Worm (Caenorhabditis elegans) whole organism, L1 larva: ENCODE measurements around the gene lpd-7.

Source experiments
- C04F5.9 ChIP-seq: sonication (generic microtip); optimal IDR thresholded peaks from 2 replicates; lab custom pipeline; 2016; ENCODE audit warnings: missing genetic modification characterization, missing compliant biosample characterization
- F16B12.6 ChIP-seq: fragments of 150-350 bp; optimal IDR thresholded peaks from 2 replicates; lab custom pipeline; 2014; ENCODE audit warnings: missing biosample characterization, missing genetic modification characterization
- aha-1 ChIP-seq: fragments of 150-350 bp; optimal IDR thresholded peaks from 2 replicates; lab custom pipeline; 2014; ENCODE audit warnings: missing biosample characterization, missing genetic modification characterization
- alr-1 ChIP-seq: fragments of 200-800 bp; sonication (Bioruptor generic); optimal IDR thresholded peaks from 2 replicates; lab custom pipeline; 2018; ENCODE audit warnings: borderline replicate concordance, mild to moderate bottlenecking, missing genetic modification characterization, missing compliant biosample characterization
- blmp-1 ChIP-seq: fragments of 150-350 bp; optimal IDR thresholded peaks from 2 replicates; lab custom pipeline; 2014; ENCODE audit warnings: missing biosample characterization, missing genetic modification characterization
- ceh-63 ChIP-seq: fragments of 200-800 bp; sonication (Bioruptor generic); optimal IDR thresholded peaks from 2 replicates; lab custom pipeline; 2018; ENCODE audit warnings: mild to moderate bottlenecking, missing genetic modification characterization, missing compliant biosample characterization
- egl-13 ChIP-seq: sonication (generic microtip); optimal IDR thresholded peaks from 2 replicates; lab custom pipeline; 2016; ENCODE audit warnings: missing genotype, missing genetic modification reagents, missing genetic modification characterization, missing compliant biosample characterization
- egl-27 ChIP-seq, 2 experiments: fragments of 150-350 bp in 1 of 2; sonication (generic microtip); optimal IDR thresholded peaks; 3 replicates each; lab custom pipeline; 2017 to 2018; ENCODE audit warnings: missing biosample characterization in 2 of 2, missing genetic modification characterization in 2 of 2, missing genetic modification reagents in 2 of 2
- elt-2 ChIP-seq: sonication (generic microtip); optimal IDR thresholded peaks from 2 replicates; lab custom pipeline; 2016; ENCODE audit warnings: missing genetic modification characterization, mild to moderate bottlenecking, inconsistent platforms, missing compliant biosample characterization, missing genetic modification reagents
- fos-1 ChIP-seq: fragments of 150-350 bp; optimal IDR thresholded peaks from 2 replicates; lab custom pipeline; 2014; ENCODE audit warnings: missing biosample characterization, missing genetic modification characterization
- grh-1 ChIP-seq: fragments of 200-800 bp; sonication (Bioruptor generic); IDR thresholded peaks from 2 replicates; pipeline ENCODE4 v1.3.6; 2022; ENCODE audit warnings: missing genetic modification reagents, missing genetic modification characterization, missing compliant biosample characterization
- hlh-17 ChIP-seq: fragments of 200-800 bp; sonication (Bioruptor generic); optimal IDR thresholded peaks from 2 replicates; lab custom pipeline; 2018; ENCODE audit warnings: missing genetic modification characterization, mild to moderate bottlenecking, missing compliant biosample characterization, moderate library complexity, borderline replicate concordance
- hlh-4 ChIP-seq: sonication (generic microtip); optimal IDR thresholded peaks from 2 replicates; lab custom pipeline; 2016; ENCODE audit warnings: mild to moderate bottlenecking, missing genetic modification characterization, missing compliant biosample characterization
- hpl-2 ChIP-seq: fragments of 150-350 bp; optimal IDR thresholded peaks from 2 replicates; lab custom pipeline; 2014; ENCODE audit warnings: missing biosample characterization, missing genetic modification reagents, missing genetic modification characterization
- irx-1 ChIP-seq: sonication (generic microtip); optimal IDR thresholded peaks from 2 replicates; lab custom pipeline; 2016; ENCODE audit warnings: missing genetic modification characterization, missing compliant biosample characterization
- isw-1 ChIP-seq: fragments of 200-800 bp; sonication (Bioruptor generic); IDR thresholded peaks from 2 replicates; pipeline ENCODE4 v1.3.6; 2022; ENCODE audit warnings: missing genetic modification characterization, missing compliant biosample characterization
- lin-14 ChIP-seq: fragments of 200-800 bp; sonication (Bioruptor generic); optimal IDR thresholded peaks from 2 replicates; lab custom pipeline; 2018; ENCODE audit warnings: mild to moderate bottlenecking, missing genetic modification characterization, moderate library complexity, missing compliant biosample characterization
- lin-35 ChIP-seq, 2 experiments: fragments of 150-350 bp; optimal IDR thresholded peaks; 2 replicates each; lab custom pipeline; 2014; ENCODE audit warnings: missing biosample characterization in 2 of 2, missing genetic modification characterization in 2 of 2, missing genetic modification reagents in 2 of 2
- lin-39 ChIP-seq: fragments of 150-350 bp; optimal IDR thresholded peaks from 2 replicates; lab custom pipeline; 2014; ENCODE audit warnings: missing biosample characterization, missing genetic modification reagents, missing genetic modification characterization
- mdl-1 ChIP-seq, 2 experiments: fragments of 150-350 bp; optimal IDR thresholded peaks; 2 replicates each; lab custom pipeline; 2014 to 2017; ENCODE audit warnings: missing biosample characterization in 2 of 2, missing genetic modification characterization in 2 of 2, inconsistent platforms in 1 of 2
- mef-2 ChIP-seq: fragments of 150-350 bp; optimal IDR thresholded peaks from 2 replicates; lab custom pipeline; 2014; ENCODE audit warnings: missing biosample characterization, missing genetic modification characterization
- mep-1 ChIP-seq: fragments of 150-350 bp; optimal IDR thresholded peaks from 2 replicates; lab custom pipeline; 2014; ENCODE audit warnings: missing biosample characterization, missing genetic modification characterization
- nhr-11 ChIP-seq: fragments of 150-350 bp; optimal IDR thresholded peaks from 2 replicates; lab custom pipeline; 2014; ENCODE audit warnings: missing biosample characterization, missing genetic modification characterization
- nhr-12 ChIP-seq: sonication (generic microtip); optimal IDR thresholded peaks from 2 replicates; lab custom pipeline; 2017; ENCODE audit warnings: missing biosample characterization, missing genetic modification characterization
- nhr-19 ChIP-seq: fragments of 200-800 bp; sonication (Bioruptor generic); conservative IDR thresholded peaks from 2 replicates; pipeline ENCODE4 v1.3.6; 2022; ENCODE audit warnings: missing genetic modification characterization, missing compliant biosample characterization
- nhr-20 ChIP-seq: sonication (generic microtip); optimal IDR thresholded peaks from 2 replicates; lab custom pipeline; 2016; ENCODE audit warnings: mild to moderate bottlenecking, missing genetic modification characterization, missing compliant biosample characterization
- nhr-237 ChIP-seq: fragments of 150-350 bp; optimal IDR thresholded peaks from 2 replicates; lab custom pipeline; 2014; ENCODE audit warnings: missing biosample characterization, missing genetic modification characterization
- nhr-28 ChIP-seq: fragments of 150-350 bp; optimal IDR thresholded peaks from 2 replicates; lab custom pipeline; 2014; ENCODE audit warnings: missing biosample characterization, missing genetic modification characterization
- nhr-47 ChIP-seq: sonication (generic microtip); optimal IDR thresholded peaks from 2 replicates; lab custom pipeline; 2016; ENCODE audit warnings: mild to moderate bottlenecking, missing genetic modification characterization, moderate library complexity, missing compliant biosample characterization
- nhr-76 ChIP-seq: sonication (generic microtip); optimal IDR thresholded peaks from 2 replicates; lab custom pipeline; 2017; ENCODE audit warnings: missing biosample characterization, missing genetic modification characterization
- nhr-84 ChIP-seq: sonication (generic microtip); optimal IDR thresholded peaks from 2 replicates; lab custom pipeline; 2017; ENCODE audit warnings: missing biosample characterization, missing genetic modification characterization
- nhr-90 ChIP-seq: sonication (generic microtip); optimal IDR thresholded peaks from 2 replicates; lab custom pipeline; 2016; ENCODE audit warnings: mild to moderate bottlenecking, missing genetic modification characterization, missing compliant biosample characterization; ENCODE audit not compliant: poor library complexity
- pag-3 ChIP-seq: sonication (generic microtip); optimal IDR thresholded peaks from 2 replicates; lab custom pipeline; 2017; ENCODE audit warnings: missing genetic modification characterization, mild to moderate bottlenecking, missing compliant biosample characterization, antibody characterized with exemption, borderline replicate concordance; ENCODE audit not compliant: insufficient read depth
- pax-3 ChIP-seq: fragments of 200-800 bp; sonication (Bioruptor generic); optimal IDR thresholded peaks from 2 replicates; lab custom pipeline; 2018; ENCODE audit warnings: mild to moderate bottlenecking, missing genetic modification characterization, moderate library complexity, missing compliant biosample characterization
- pqm-1 ChIP-seq: sonication (generic microtip); optimal IDR thresholded peaks from 3 replicates; lab custom pipeline; 2017; ENCODE audit warnings: missing biosample characterization, missing genetic modification characterization
- rnt-1 ChIP-seq: sonication (generic microtip); optimal IDR thresholded peaks from 2 replicates; lab custom pipeline; 2016; ENCODE audit warnings: mild to moderate bottlenecking, missing genetic modification characterization, moderate library complexity, missing compliant biosample characterization
- skn-1 ChIP-seq: fragments of 150-350 bp; optimal IDR thresholded peaks from 2 replicates; lab custom pipeline; 2014; ENCODE audit warnings: missing biosample characterization, missing genetic modification characterization
- snpc-4 ChIP-seq: fragments of 150-350 bp; optimal IDR thresholded peaks from 2 replicates; lab custom pipeline; 2014; ENCODE audit warnings: missing biosample characterization, missing genetic modification characterization
- snu-23 ChIP-seq: sonication (generic microtip); optimal IDR thresholded peaks from 2 replicates; lab custom pipeline; 2016; ENCODE audit warnings: missing genetic modification characterization, missing compliant biosample characterization
- sox-4 ChIP-seq: sonication (generic microtip); optimal IDR thresholded peaks from 2 replicates; lab custom pipeline; 2016; ENCODE audit warnings: missing genetic modification characterization, missing compliant biosample characterization
- sup-37 ChIP-seq: fragments of 200-800 bp; sonication (Bioruptor generic); optimal IDR thresholded peaks from 2 replicates; lab custom pipeline; 2018; ENCODE audit warnings: mild to moderate bottlenecking, missing genetic modification characterization, missing compliant biosample characterization
- tlp-1 ChIP-seq: fragments of 150-350 bp; optimal IDR thresholded peaks from 2 replicates; lab custom pipeline; 2014; ENCODE audit warnings: missing biosample characterization, missing genetic modification characterization
- unc-130 ChIP-seq: fragments of 150-350 bp; optimal IDR thresholded peaks from 2 replicates; lab custom pipeline; 2017; ENCODE audit warnings: missing biosample characterization, missing genetic modification characterization, inconsistent platforms
- unc-30 ChIP-seq: sonication (generic microtip); optimal IDR thresholded peaks from 2 replicates; lab custom pipeline; 2017; ENCODE audit warnings: missing biosample characterization, missing genetic modification characterization
- unc-86 ChIP-seq: sonication (generic microtip); optimal IDR thresholded peaks from 2 replicates; lab custom pipeline; 2016; ENCODE audit warnings: missing genetic modification characterization, missing compliant biosample characterization
- unc-98 ChIP-seq: fragments of 200-800 bp; sonication (Bioruptor generic); IDR thresholded peaks from 2 replicates; pipeline ENCODE4 v1.3.6; 2022; ENCODE audit warnings: missing genetic modification characterization, missing compliant biosample characterization
- xbp-1 ChIP-seq: sonication (generic microtip); optimal IDR thresholded peaks from 2 replicates; lab custom pipeline; 2016; ENCODE audit warnings: missing genetic modification characterization, missing compliant biosample characterization
- zip-4 ChIP-seq: fragments of 200-800 bp; sonication (Bioruptor generic); optimal IDR thresholded peaks from 2 replicates; lab custom pipeline; 2018; ENCODE audit warnings: mild to moderate bottlenecking, missing genetic modification characterization, moderate library complexity, missing compliant biosample characterization
- ztf-4 ChIP-seq: fragments of 150-350 bp; optimal IDR thresholded peaks from 2 replicates; lab custom pipeline; 2014; ENCODE audit warnings: missing biosample characterization, missing genetic modification characterization

Gene lpd-7

DNA sequence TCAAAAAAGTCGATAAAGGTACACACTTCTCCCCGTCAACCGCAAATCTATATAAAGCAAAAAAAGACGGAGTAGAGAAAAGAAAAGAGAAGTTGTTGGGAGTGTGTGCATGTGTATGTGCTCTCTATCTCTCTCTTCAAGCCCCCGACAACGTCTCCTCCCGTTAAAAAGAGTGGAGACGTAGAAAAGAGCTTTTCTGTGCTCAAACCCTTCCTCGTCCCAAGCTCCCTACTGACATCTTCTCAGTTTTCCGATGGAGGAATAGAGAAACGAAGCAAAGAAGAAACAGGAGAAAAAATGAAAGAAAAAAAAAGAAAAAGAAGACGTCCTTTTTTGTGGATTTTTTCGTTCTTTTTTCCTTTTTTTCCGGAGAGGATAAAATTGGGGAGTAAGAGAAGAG is 7.4 kb downstream of the lpd-7 start (continued):
- TF ChIP-seq zip-4 (GFP tag; lab: Kevin White, UChicago): no peak
- no peak for TF ChIP-seq ztf-4 (tag; lab: Kevin White, UChicago)
- no peak for TF ChIP-seq mef-2 (tag; lab: Kevin White, UChicago)
- no peak for TF ChIP-seq pax-3
- no peak for TF ChIP-seq aha-1 (tag; lab: Kevin White, UChicago)
- no peak for TF ChIP-seq skn-1 (tag; lab: Kevin White, UChicago)
- no peak for TF ChIP-seq snpc-4
- no peak for TF ChIP-seq rnt-1 (tag; lab: Kevin White, UChicago)
- TF ChIP-seq nhr-11: no peak
- TF ChIP-seq nhr-20 (tag; lab: Kevin White, UChicago): no peak
- TF ChIP-seq pag-3 (tag; lab: Kevin White, UChicago): no peak
- TF ChIP-seq hlh-4: no peak
- TF ChIP-seq lin-39 (tag; lab: Kevin White, UChicago): no peak
- no peak for TF ChIP-seq hlh-17 (GFP tag; lab: Kevin White, UChicago)
- peak; percentile 42 for TF ChIP-seq snu-23 (GFP tag; lab: Kevin White, UChicago)
- TF ChIP-seq fos-1: peak; percentile 15
- no peak for TF ChIP-seq nhr-12 (tag; lab: Kevin White, UChicago)
- TF ChIP-seq F16B12.6 (tag; lab: Kevin White, UChicago): peak; percentile 10
- TF ChIP-seq C04F5.9 (tag; lab: Kevin White, UChicago): no peak
- TF ChIP-seq nhr-237: no peak
- peak in 1 of 2 experiments; percentile 35 for TF ChIP-seq lin-35 (GFP tag; optimal IDR thresholded peaks at IDR 0.05; lab: Kevin White, UChicago)
- peak; percentile 21 for TF ChIP-seq isw-1
- no peak for TF ChIP-seq nhr-90 (tag; lab: Kevin White, UChicago)

DNA sequence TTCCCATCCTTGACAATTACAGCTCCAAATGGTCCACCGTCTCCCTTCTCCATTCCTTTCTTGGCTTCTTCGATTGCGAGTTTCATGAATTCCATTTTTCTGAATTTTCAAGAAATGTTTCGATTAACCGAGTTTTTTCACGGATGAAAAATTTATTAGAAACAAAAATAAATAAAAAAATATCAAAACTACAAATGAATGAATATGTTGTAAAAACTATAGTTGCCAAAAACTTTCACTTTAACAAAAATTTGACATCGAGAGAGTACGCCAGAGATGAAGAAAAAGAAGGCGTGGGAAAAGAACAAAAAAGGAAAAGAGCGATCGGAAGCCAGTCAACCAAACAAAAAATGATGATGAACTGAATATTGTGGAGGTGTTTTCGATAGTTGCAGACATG is 9.7 kb downstream of the lpd-7 start, which contains the start of gene R13A5.10:
Gene R13A5.10, minus strand, starts transcription at position 101 of the 400 bp plus-strand sequence.
- TF ChIP-seq unc-30 (tag; lab: Kevin White, UChicago): no peak
- TF ChIP-seq sox-4 (tag; lab: Kevin White, UChicago): no peak
- peak; percentile 90 for TF ChIP-seq blmp-1

DNA sequence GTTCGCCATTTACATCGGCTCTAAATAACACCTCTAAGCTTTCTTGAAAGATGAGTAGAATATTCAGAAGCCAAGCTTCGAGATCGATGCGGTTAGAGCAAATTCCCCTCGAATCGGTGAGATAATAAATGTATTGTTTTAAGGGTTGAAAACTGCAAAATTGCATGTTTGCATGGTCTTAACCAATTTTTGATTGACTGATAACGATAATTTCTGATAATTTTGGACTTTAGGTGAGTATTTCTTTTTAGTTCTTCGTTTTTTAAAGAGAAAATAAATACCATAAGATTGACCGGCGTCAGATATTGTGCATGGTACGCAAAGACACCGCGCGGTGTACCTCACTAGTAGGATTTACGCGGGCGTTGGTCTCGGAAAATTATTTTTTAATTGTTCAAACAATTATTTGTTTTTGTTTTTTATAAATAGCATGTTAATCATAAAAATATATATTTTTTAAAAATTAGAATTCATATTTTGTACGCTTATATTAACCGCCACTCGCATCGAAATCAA is 11.0 kb downstream of the lpd-7 start, which contains the start of gene cup-5:
Gene cup-5, plus strand, starts transcription at position 51 of the 516 bp plus-strand sequence.
- TF ChIP-seq ceh-63 (GFP tag; lab: Kevin White, UChicago) (no peak), nhr-47 (tag; lab: Kevin White, UChicago) (peak; percentile 34), nhr-84 (no peak), mep-1 (peak; percentile 55), hpl-2 (GFP tag; lab: Kevin White, UChicago) (no peak), mdl-1 (tag; optimal IDR thresholded peaks at IDR 0.05; lab: Kevin White, UChicago) (no peak), unc-86 (tag; lab: Kevin White, UChicago) (no peak), C04F5.9 (tag; lab: Kevin White, UChicago) (no peak), F16B12.6 (tag; lab: Kevin White, UChicago) (peak; percentile 90), unc-130 (tag; lab: Kevin White, UChicago) (peak; percentile 28), aha-1 (tag; lab: Kevin White, UChicago) (no peak), tlp-1 (tag; lab: Kevin White, UChicago) (no peak), grh-1 (GFP tag; lab: Robert Waterston, UW) (no peak), pqm-1 (tag; lab: Kevin White, UChicago) (no peak), xbp-1 (tag; lab: Kevin White, UChicago) (peak; percentile 30), alr-1 (tag; lab: Kevin White, UChicago) (no peak), nhr-19 (GFP tag; lab: Robert Waterston, UW) (peak; percentile 32; the same call in 1 of the 2 replicates), nhr-28 (tag; lab: Kevin White, UChicago) (no peak), lin-14 (GFP tag; lab: Kevin White, UChicago) (peak; percentile 44), elt-2 (no peak), snu-23 (GFP tag; lab: Kevin White, UChicago) (peak; percentile 44), pax-3 (no peak), blmp-1 (peak; percentile 60), fos-1 (no peak), sup-37 (GFP tag; lab: Kevin White, UChicago) (no peak), egl-13 (no peak), nhr-76 (tag; lab: Kevin White, UChicago) (no peak), irx-1 (tag; lab: Kevin White, UChicago) (no peak), egl-27 (tag; optimal IDR thresholded peaks at IDR 0.05; lab: Kevin White, UChicago) (no peak), unc-98 (no peak), snpc-4 (no peak)
